Worm (Caenorhabditis elegans) whole organism, L4/young adult: ENCODE measurements around the gene C44C11.6.

Source experiments
- W03F9.2 ChIP-seq: fragments of 150-350 bp; optimal IDR thresholded peaks from 2 replicates; lab custom pipeline; 2014; ENCODE audit warnings: missing biosample characterization, missing genetic modification characterization
- him-1 ChIP-seq: sonication (generic microtip); optimal IDR thresholded peaks from 2 replicates; lab custom pipeline; 2016; ENCODE audit warnings: missing genotype, missing genetic modification reagents, missing genetic modification characterization, missing compliant biosample characterization

DNA sequence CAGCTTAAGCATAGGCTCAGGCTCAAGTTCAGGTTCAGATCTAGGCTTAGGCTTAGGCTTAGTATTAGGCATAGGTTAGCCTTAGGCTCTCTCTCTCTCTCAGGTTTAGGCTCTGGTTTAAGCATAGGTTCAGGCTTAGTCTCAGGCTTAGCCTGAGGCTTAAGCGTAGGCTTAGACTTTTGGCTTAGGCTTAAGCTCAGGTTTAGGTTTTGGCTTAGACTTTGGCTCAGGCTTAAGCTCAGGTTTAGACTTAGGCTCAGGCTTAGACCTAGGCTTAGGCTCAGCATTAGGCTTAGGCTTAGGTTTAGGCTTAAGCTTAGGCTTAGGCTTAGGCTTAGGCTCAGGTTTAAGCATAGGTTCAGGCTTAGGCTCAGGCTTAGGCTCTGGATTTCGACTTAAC lies 899 bp upstream of the C44C11.6 start:
- TF ChIP-seq W03F9.2 (tag; lab: Kevin White, UChicago), result no peak
- no peak for TF ChIP-seq him-1 (tag; lab: Kevin White, UChicago)
